Worm (Caenorhabditis elegans) whole organism, L4/young adult: ENCODE measurements around the gene T08G3.13.

Experiments used
- W03F9.2 ChIP-seq: fragments of 150-350 bp; optimal IDR thresholded peaks from 2 replicates; lab custom pipeline; 2014; ENCODE audit warnings: missing biosample characterization, missing genetic modification characterization
- dao-5 ChIP-seq: sonication (generic microtip); optimal IDR thresholded peaks from 2 replicates; lab custom pipeline; 2016; ENCODE audit warnings: missing genotype, missing genetic modification characterization, moderate library complexity, missing compliant biosample characterization
- him-1 ChIP-seq: sonication (generic microtip); optimal IDR thresholded peaks from 2 replicates; lab custom pipeline; 2016; ENCODE audit warnings: missing genotype, missing genetic modification reagents, missing genetic modification characterization, missing compliant biosample characterization

T08G3.13 gene

ce11 chrV:16479275-16479674 is 31.4 kb downstream of the T08G3.13 start, which contains the start of gene T08G3.11:
T08G3.11 (minus strand) TSS chrV:16479375.
- TF ChIP-seq him-1: no peak

- TF ChIP-seq him-1 (no peak), dao-5 (tag; lab: Kevin White, UChicago) (no peak), W03F9.2 (tag; lab: Kevin White, UChicago) (no peak)
These were observed 33.2 kb downstream of the T08G3.13 start, which contains the start of the genes F57E7.4 and spig-6 for ce11 chrV:16480919-16481630. F57E7.4 (minus strand) TSS chrV:16481019. spig-6 (plus strand) TSS chrV:16481580.

- TF ChIP-seq dao-5 (tag; lab: Kevin White, UChicago): no peak
- TF ChIP-seq W03F9.2 (tag; lab: Kevin White, UChicago): no peak
- TF ChIP-seq him-1: no peak
These were observed 35.2 kb downstream of the T08G3.13 start, which contains the start of gene F57E7.2 for ce11 chrV:16483044-16483443. F57E7.2 (minus strand) TSS chrV:16483144.

- TF ChIP-seq him-1: no peak
These were observed 35.8 kb downstream of the T08G3.13 start, which contains the start of gene srh-139 for ce11 chrV:16483681-16484080. srh-139 (plus strand) TSS chrV:16483981.

ce11 chrV:16487474-16487873 is 39.6 kb downstream of the T08G3.13 start, which contains the start of gene Y32B12A.5:
Y32B12A.5 (minus strand) TSS chrV:16487574.
- TF ChIP-seq W03F9.2 (tag; lab: Kevin White, UChicago): no peak
- no peak for TF ChIP-seq dao-5 (tag; lab: Kevin White, UChicago)
- TF ChIP-seq him-1: no peak

ce11 chrV:16488172-16488571 is 40.3 kb downstream of the T08G3.13 start, which contains the start of gene sqst-4:
sqst-4 (plus strand) TSS chrV:16488472.
- TF ChIP-seq W03F9.2 (tag; lab: Kevin White, UChicago): no peak
- TF ChIP-seq dao-5 (tag; lab: Kevin White, UChicago): no peak
- no peak for TF ChIP-seq him-1

ce11 chrV:16494359-16494758 is 46.5 kb downstream of the T08G3.13 start, which contains the start of gene comt-2:
comt-2 (minus strand) TSS chrV:16494489.
- TF ChIP-seq dao-5 (tag; lab: Kevin White, UChicago): no peak
- TF ChIP-seq him-1: no peak
- TF ChIP-seq W03F9.2 (tag; lab: Kevin White, UChicago): no peak

- no peak for TF ChIP-seq him-1
- TF ChIP-seq W03F9.2 (tag; lab: Kevin White, UChicago): no peak
- no peak for TF ChIP-seq dao-5 (tag; lab: Kevin White, UChicago)
These were observed 49.7 kb downstream of the T08G3.13 start, which contains the start of gene srh-136 for ce11 chrV:16497504-16497903. srh-136 (minus strand) TSS chrV:16497596.
